Fruit fly (Drosophila melanogaster) whole organism, prepupa: Measurements from ENCODE around the gene Spec2.

Experiments
- CG10669 ChIP-seq: fragments of 200-800 bp; sonication (Bioruptor generic); optimal IDR thresholded peaks from 3 replicates; lab custom pipeline; 2018; ENCODE audit warnings: missing biosample characterization, mild to moderate bottlenecking, missing genetic modification characterization, moderate library complexity
- CG11762 ChIP-seq: fragments of 200-800 bp; sonication (Bioruptor generic); optimal IDR thresholded peaks from 3 replicates; lab custom pipeline; 2016; ENCODE audit warnings: missing biosample characterization, missing genetic modification characterization; ENCODE audit not compliant: insufficient read depth
- CG11902 ChIP-seq: fragments of 200-800 bp; sonication (Bioruptor generic); optimal IDR thresholded peaks from 3 replicates; lab custom pipeline; 2016; ENCODE audit warnings: missing biosample characterization, missing genetic modification characterization
- CG15336 ChIP-seq: fragments of 200-800 bp; sonication (Bioruptor generic); IDR thresholded peaks from 2 replicates; pipeline ENCODE4 v1.3.6; 2022; ENCODE audit warnings: missing biosample characterization, missing genetic modification characterization
- CG1621 ChIP-seq: fragments of 200-800 bp; sonication (Bioruptor generic); optimal IDR thresholded peaks from 3 replicates; lab custom pipeline; 2018; ENCODE audit warnings: missing biosample characterization, mild to moderate bottlenecking, missing genetic modification characterization
- CG16779 ChIP-seq: fragments of 200-800 bp; sonication (Bioruptor generic); optimal IDR thresholded peaks from 3 replicates; lab custom pipeline; 2017; ENCODE audit warnings: missing biosample characterization, mild to moderate bottlenecking, missing genetic modification characterization
- CG3032 ChIP-seq: fragments of 200-800 bp; optimal IDR thresholded peaks from 2 replicates; lab custom pipeline; 2019; ENCODE audit warnings: missing biosample characterization, mild to moderate bottlenecking, missing genetic modification characterization, moderate library complexity
- CG31627 ChIP-seq: fragments of 200-800 bp; sonication (Bioruptor generic); optimal IDR thresholded peaks from 3 replicates; lab custom pipeline; 2016; ENCODE audit warnings: missing biosample characterization, missing genetic modification characterization
- CG34406 ChIP-seq: fragments of 200-800 bp; sonication (Bioruptor generic); optimal IDR thresholded peaks from 3 replicates; lab custom pipeline; 2016; ENCODE audit warnings: missing biosample characterization, missing genetic modification characterization
- CG3919 ChIP-seq: fragments of 200-800 bp; sonication (Bioruptor generic); optimal IDR thresholded peaks from 3 replicates; lab custom pipeline; 2016; ENCODE audit warnings: missing biosample characterization, missing genetic modification characterization
- CG4318 ChIP-seq: fragments of 200-800 bp; sonication (Bioruptor generic); optimal IDR thresholded peaks from 3 replicates; lab custom pipeline; 2017; ENCODE audit warnings: missing biosample characterization, mild to moderate bottlenecking, missing genetic modification characterization
- CG6276 ChIP-seq: fragments of 200-800 bp; sonication (Bioruptor generic); optimal IDR thresholded peaks from 2 replicates; lab custom pipeline; 2017; ENCODE audit warnings: missing biosample characterization, mild to moderate bottlenecking, missing genetic modification characterization
- CG6808 ChIP-seq: fragments of 200-800 bp; sonication (Bioruptor generic); optimal IDR thresholded peaks from 3 replicates; lab custom pipeline; 2017; ENCODE audit warnings: missing biosample characterization, missing genetic modification characterization, mild to moderate bottlenecking, moderate library complexity, missing genetic modification reagents
- CG6854 ChIP-seq: fragments of 200-800 bp; sonication (Bioruptor generic); optimal IDR thresholded peaks from 2 replicates; lab custom pipeline; 2017; ENCODE audit warnings: missing biosample characterization, mild to moderate bottlenecking, missing genetic modification characterization
- CG8119 ChIP-seq: fragments of 200-800 bp; sonication (Bioruptor generic); IDR thresholded peaks from 3 replicates; pipeline ENCODE4 v1.3.6; 2022; ENCODE audit warnings: missing biosample characterization, missing genetic modification characterization
- CG8319 ChIP-seq: fragments of 200-800 bp; sonication (Bioruptor generic); optimal IDR thresholded peaks from 3 replicates; lab custom pipeline; 2016; ENCODE audit warnings: missing biosample characterization, missing genetic modification characterization
- Eip78C ChIP-seq: fragments of 200-800 bp; sonication (Bioruptor generic); peaks from one replicate; lab custom pipeline; 2016; ENCODE audit warnings: missing biosample characterization, missing genetic modification characterization
- Ets21C ChIP-seq: fragments of 200-800 bp; sonication (Bioruptor generic); optimal IDR thresholded peaks from 3 replicates; lab custom pipeline; 2016; ENCODE audit warnings: missing biosample characterization, missing genetic modification characterization
- Ets96B ChIP-seq: fragments of 200-800 bp; optimal IDR thresholded peaks from 2 replicates; lab custom pipeline; 2019; ENCODE audit warnings: missing biosample characterization, mild to moderate bottlenecking, missing genetic modification characterization, moderate library complexity
- Gug ChIP-seq: fragments of 200-800 bp; sonication (Bioruptor generic); IDR thresholded peaks from 2 replicates; pipeline ENCODE4 v1.3.6; 2022; ENCODE audit warnings: missing biosample characterization, missing genetic modification characterization
- Hr38 ChIP-seq: sonication (Bioruptor generic); optimal IDR thresholded peaks from 2 replicates; lab custom pipeline; 2016; ENCODE audit warnings: missing biosample characterization, missing genetic modification characterization
- Hr39 ChIP-seq: fragments of 200-800 bp; sonication (Bioruptor generic); optimal IDR thresholded peaks from 2 replicates; lab custom pipeline; 2016; ENCODE audit warnings: missing biosample characterization, missing genetic modification characterization
- Hr4 ChIP-seq: fragments of 200-800 bp; sonication (Bioruptor generic); optimal IDR thresholded peaks from 3 replicates; lab custom pipeline; 2016; ENCODE audit warnings: missing biosample characterization, missing genetic modification characterization
- Lpt ChIP-seq: fragments of 200-800 bp; sonication (Bioruptor generic); optimal IDR thresholded peaks from 3 replicates; lab custom pipeline; 2016; ENCODE audit warnings: missing biosample characterization, missing genetic modification characterization
- OdsH ChIP-seq: fragments of 200-800 bp; sonication (Bioruptor generic); optimal IDR thresholded peaks from 3 replicates; lab custom pipeline; 2016; ENCODE audit warnings: missing biosample characterization, missing genetic modification characterization
- Smox ChIP-seq: fragments of 200-800 bp; sonication (Bioruptor generic); optimal IDR thresholded peaks from 3 replicates; lab custom pipeline; 2016; ENCODE audit warnings: missing biosample characterization, missing genetic modification characterization
- Sox14 ChIP-seq: fragments of 200-800 bp; sonication (Bioruptor generic); optimal IDR thresholded peaks from 3 replicates; lab custom pipeline; 2016; ENCODE audit warnings: missing biosample characterization, missing genetic modification characterization
- Sox15 ChIP-seq: fragments of 200-800 bp; sonication (Bioruptor generic); optimal IDR thresholded peaks from 3 replicates; lab custom pipeline; 2016; ENCODE audit warnings: missing biosample characterization, missing genetic modification characterization
- achi ChIP-seq: fragments of 200-800 bp; sonication (Bioruptor generic); optimal IDR thresholded peaks from 3 replicates; lab custom pipeline; 2016; ENCODE audit warnings: missing biosample characterization, missing genetic modification characterization
- acj6 ChIP-seq: fragments of 200-800 bp; sonication (Bioruptor generic); optimal IDR thresholded peaks from 3 replicates; lab custom pipeline; 2016; ENCODE audit warnings: missing biosample characterization, missing genetic modification characterization
- dsx ChIP-seq: fragments of 200-800 bp; optimal IDR thresholded peaks from 3 replicates; lab custom pipeline; 2019; ENCODE audit warnings: missing biosample characterization, mild to moderate bottlenecking, missing genetic modification characterization, moderate library complexity; ENCODE audit not compliant: poor library complexity, severe bottlenecking
- esn ChIP-seq: fragments of 200-800 bp; sonication (Bioruptor generic); optimal IDR thresholded peaks from 2 replicates; lab custom pipeline; 2016; ENCODE audit warnings: missing biosample characterization, mild to moderate bottlenecking, missing genetic modification characterization, moderate library complexity
- fd59A ChIP-seq: fragments of 200-800 bp; sonication (Bioruptor generic); optimal IDR thresholded peaks from 2 replicates; lab custom pipeline; 2017; ENCODE audit warnings: missing biosample characterization, mild to moderate bottlenecking, missing genetic modification characterization, missing genetic modification reagents
- fd85E ChIP-seq: fragments of 200-800 bp; sonication (Bioruptor generic); optimal IDR thresholded peaks from 3 replicates; lab custom pipeline; 2016; ENCODE audit warnings: missing biosample characterization, missing genetic modification characterization
- net ChIP-seq: fragments of 200-800 bp; sonication (Bioruptor generic); optimal IDR thresholded peaks from 3 replicates; lab custom pipeline; 2016; ENCODE audit warnings: missing biosample characterization, missing genetic modification characterization
- pdm3 ChIP-seq: fragments of 200-800 bp; sonication (Bioruptor generic); optimal IDR thresholded peaks from 3 replicates; lab custom pipeline; 2016; ENCODE audit warnings: missing biosample characterization, missing genetic modification characterization
- spab ChIP-seq: fragments of 200-800 bp; sonication (Bioruptor generic); optimal IDR thresholded peaks from 2 replicates; lab custom pipeline; 2017; ENCODE audit warnings: missing biosample characterization, mild to moderate bottlenecking, missing genetic modification characterization, missing genetic modification reagents
- ss ChIP-seq, 2 experiments: fragments of 200-800 bp; sonication (Bioruptor generic); optimal IDR thresholded peaks; 2 replicates in 1 of 2; 3 replicates in 1 of 2; lab custom pipeline; 2017 to 2018; ENCODE audit warnings: mild to moderate bottlenecking in 2 of 2, missing biosample characterization in 2 of 2, missing genetic modification characterization in 2 of 2, moderate library complexity in 1 of 2
- svp ChIP-seq: fragments of 200-800 bp; sonication (Bioruptor generic); peaks from one replicate; lab custom pipeline; 2016; ENCODE audit warnings: missing biosample characterization, missing genetic modification characterization
- vri ChIP-seq: fragments of 200-800 bp; sonication (Bioruptor generic); optimal IDR thresholded peaks from 3 replicates; lab custom pipeline; 2016; ENCODE audit warnings: missing biosample characterization, mild to moderate bottlenecking, missing genetic modification characterization

Spec2 gene

DNA sequence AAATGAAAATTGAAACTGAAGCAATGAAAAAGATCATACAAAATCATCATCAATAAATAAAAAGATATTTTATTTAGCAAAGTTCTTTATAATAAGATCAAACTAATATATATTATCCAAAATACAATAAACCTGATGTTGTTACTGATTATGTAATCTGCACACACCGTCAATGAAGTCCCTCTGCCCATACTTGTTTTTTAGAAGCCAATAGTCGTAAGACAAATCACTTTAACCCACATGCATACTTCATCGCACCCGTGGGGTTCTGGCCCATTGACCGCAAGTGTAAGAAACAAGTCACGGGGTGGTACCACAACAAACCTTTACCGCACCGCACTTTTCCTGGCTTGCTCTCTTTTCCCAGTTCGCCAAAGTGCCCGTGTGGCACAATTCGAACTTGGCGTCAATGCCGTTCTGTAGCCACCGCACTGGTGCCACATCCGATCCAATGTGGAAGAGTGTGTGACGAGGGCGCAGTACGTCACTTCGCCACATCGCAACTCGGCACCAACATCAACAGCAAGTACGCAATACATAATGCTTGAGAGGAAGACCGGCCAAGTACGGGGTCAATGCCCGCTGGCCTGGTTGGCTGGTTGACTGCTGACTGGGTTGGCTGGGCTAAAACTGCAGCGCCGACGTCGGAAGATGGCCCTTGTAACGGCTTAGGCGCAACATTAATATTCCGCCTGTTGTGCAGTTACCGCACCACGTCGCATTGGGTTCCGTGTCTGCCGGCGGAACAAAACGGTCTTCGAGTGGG lies 50.8 kb downstream of the Spec2 start (continued):
- no peak for TF ChIP-seq dsx (GFP tag; lab: Kevin White, UChicago)
- no peak for TF ChIP-seq CG8319
- TF ChIP-seq CG11762 (GFP tag; lab: Kevin White, UChicago): no peak
- TF ChIP-seq svp (GFP tag; lab: Kevin White, UChicago): peak; percentile 53
- no peak for TF ChIP-seq fd59A (GFP tag; lab: Kevin White, UChicago)
- no peak for TF ChIP-seq Ets21C (GFP tag; lab: Kevin White, UChicago)
- no peak for TF ChIP-seq CG6808 (GFP tag; lab: Kevin White, UChicago)
- no peak for TF ChIP-seq CG6276 (GFP tag; lab: Kevin White, UChicago)
- no peak for TF ChIP-seq CG10669 (GFP tag; lab: Kevin White, UChicago)
- 0 out of 3 replicates have a peak, but pooled peaks have one; percentile 31 for TF ChIP-seq CG8119 (GFP tag; lab: Robert Waterston, UW)
- TF ChIP-seq ss (GFP tag; optimal IDR thresholded peaks at IDR 0.05; lab: Kevin White, UChicago): no peak
- no peak for TF ChIP-seq Ets96B (tag; lab: Kevin White, UChicago)
- TF ChIP-seq Sox14 (GFP tag; lab: Kevin White, UChicago): no peak
- no peak for TF ChIP-seq vri (GFP tag; lab: Kevin White, UChicago)
- TF ChIP-seq esn (GFP tag; lab: Kevin White, UChicago): peak; percentile 22
- TF ChIP-seq CG31627 (GFP tag; lab: Kevin White, UChicago): peak; percentile 19
- no peak for TF ChIP-seq Hr39 (GFP tag; lab: Kevin White, UChicago)

DNA sequence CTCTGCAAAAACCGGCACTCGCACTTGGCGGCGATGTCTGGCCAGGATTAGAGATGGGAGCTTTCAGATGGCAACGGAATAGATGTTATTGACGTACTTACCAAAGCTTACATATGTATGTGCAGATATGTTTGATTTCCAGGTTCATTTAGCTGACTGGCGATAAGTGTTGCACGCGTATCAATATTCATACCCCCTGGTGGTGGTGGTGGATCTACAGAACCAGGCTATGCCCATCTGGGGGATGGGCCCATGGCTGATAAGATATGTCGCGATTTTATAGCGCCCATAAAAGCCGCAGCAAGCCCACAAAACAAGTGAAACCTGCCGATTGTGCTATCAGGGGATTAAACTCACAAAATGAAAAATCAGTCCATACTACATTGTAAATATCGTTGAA lies 52.2 kb downstream of the Spec2 start:
- no peak for TF ChIP-seq CG8119 (GFP tag; lab: Robert Waterston, UW)
- TF ChIP-seq dsx (GFP tag; lab: Kevin White, UChicago): peak; percentile 45
- TF ChIP-seq net (GFP tag; lab: Kevin White, UChicago): no peak
- TF ChIP-seq Eip78C: peak; percentile 12
- TF ChIP-seq spab (GFP tag; lab: Kevin White, UChicago): no peak
- peak; percentile 90 for TF ChIP-seq svp (GFP tag; lab: Kevin White, UChicago)
- TF ChIP-seq CG8319: no peak
- no peak for TF ChIP-seq CG11902 (GFP tag; lab: Kevin White, UChicago)

DNA sequence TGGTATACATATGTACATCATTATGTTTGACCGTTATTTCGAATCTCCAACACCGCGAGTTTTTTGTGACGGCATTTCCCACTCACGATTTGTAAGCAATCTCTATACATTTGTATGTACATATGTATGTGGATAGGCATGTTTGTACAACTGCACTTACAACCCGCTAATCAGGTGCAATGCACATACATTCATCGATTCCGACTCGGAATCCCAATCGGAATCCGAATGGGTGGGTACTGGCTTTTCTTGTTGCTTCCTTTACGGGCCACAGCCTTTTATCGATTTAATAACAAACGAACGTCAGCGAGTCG lies 52.5 kb downstream of the Spec2 start:
- TF ChIP-seq Eip78C: peak; percentile 53
- no peak for TF ChIP-seq pdm3 (GFP tag; lab: Kevin White, UChicago)

DNA sequence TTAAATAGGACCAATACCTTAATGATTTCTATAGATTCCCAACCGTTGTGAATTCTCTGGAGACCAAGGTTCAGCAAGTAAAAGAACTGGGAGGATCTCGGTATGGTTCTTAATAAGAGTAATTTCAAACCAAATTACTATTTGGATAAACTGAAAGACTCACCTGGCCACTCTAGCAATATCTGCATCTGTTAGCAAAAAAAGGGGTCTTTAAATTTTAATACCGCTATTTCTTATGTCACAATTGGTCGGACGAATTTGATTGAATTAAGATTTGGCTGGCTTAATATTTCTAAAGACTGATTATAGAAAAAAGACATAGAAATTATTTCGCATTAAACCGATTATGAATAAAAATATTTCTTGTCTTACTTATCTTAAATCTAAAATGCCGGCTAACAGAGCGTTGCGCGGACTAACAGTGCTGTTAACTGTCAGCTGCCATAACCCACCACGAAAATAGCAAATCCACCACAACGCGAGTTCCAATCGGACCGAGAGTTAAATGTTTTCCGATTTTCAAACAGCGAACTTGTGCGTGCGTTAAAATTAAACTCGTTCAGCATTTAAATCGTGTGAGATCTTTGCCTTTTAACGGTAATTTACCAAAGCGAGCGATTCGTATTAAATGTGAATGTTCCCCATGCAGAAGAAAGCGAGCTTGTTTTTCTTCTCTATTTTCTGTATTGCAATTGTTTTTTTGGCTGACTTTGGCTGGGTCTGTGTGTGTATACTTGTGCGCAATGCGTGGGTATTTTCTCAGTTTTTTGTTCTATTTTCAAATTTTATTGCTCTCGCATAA lies 53.1 kb downstream of the Spec2 start, which contains the start of gene CRMP:
Gene CRMP (plus strand): TSS at position 474 of the 802 bp plus-strand sequence.
- TF ChIP-seq acj6 (GFP tag; lab: Kevin White, UChicago) (no peak), OdsH (no peak), CG15336 (GFP tag; lab: Robert Waterston, UW) (peak; percentile 31; the same call in 1 of the 2 replicates), fd85E (GFP tag; lab: Kevin White, UChicago) (no peak), CG16779 (tag; lab: Kevin White, UChicago) (peak; percentile 0), CG8319 (no peak), CG34406 (GFP tag; lab: Kevin White, UChicago) (no peak), spab (GFP tag; lab: Kevin White, UChicago) (no peak), esn (GFP tag; lab: Kevin White, UChicago) (no peak), Sox15 (GFP tag; lab: Kevin White, UChicago) (no peak), Hr4 (GFP tag; lab: Kevin White, UChicago) (no peak), net (GFP tag; lab: Kevin White, UChicago) (no peak), dsx (GFP tag; lab: Kevin White, UChicago) (peak; percentile 17), Gug (GFP tag; lab: Robert Waterston, UW) (no peak), vri (GFP tag; lab: Kevin White, UChicago) (no peak), CG4318 (no peak), Lpt (no peak), CG11902 (GFP tag; lab: Kevin White, UChicago) (no peak), Ets21C (GFP tag; lab: Kevin White, UChicago) (no peak), CG1621 (tag; lab: Kevin White, UChicago) (peak; percentile 4), achi (GFP tag; lab: Kevin White, UChicago) (no peak), Hr38 (GFP tag; lab: Kevin White, UChicago) (no peak), CG8119 (GFP tag; lab: Robert Waterston, UW) (0 out of 3 replicates have a peak, but pooled peaks have one; percentile 44), Eip78C (peak; percentile 52), CG3919 (no peak), CG6854 (peak; percentile 45), Smox (GFP tag; lab: Kevin White, UChicago) (no peak), pdm3 (GFP tag; lab: Kevin White, UChicago) (no peak), CG3032 (tag; lab: Kevin White, UChicago) (no peak)
